Worm (Caenorhabditis elegans): ENCODE results near the gene ZK185.5.

DNA sequence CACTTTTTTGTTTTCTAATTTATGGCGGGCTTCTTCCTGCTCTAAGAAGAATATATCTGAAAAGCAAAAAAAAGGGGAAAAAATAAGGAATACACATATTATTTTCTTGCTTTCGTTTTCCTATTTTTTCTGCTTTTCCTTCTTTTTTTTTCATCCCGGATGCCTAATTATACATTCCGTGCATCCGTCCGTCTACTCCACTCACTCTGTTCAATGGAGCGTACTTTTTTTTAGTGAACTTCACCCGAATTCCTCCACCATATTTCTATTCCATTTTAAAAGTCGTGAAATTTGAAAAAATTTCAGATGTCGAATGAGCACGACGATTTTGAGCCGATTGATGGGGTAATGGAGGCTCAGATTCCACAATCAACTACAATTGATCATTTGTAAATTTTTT lies 9.5 kb downstream of the ZK185.5 start, which contains the start of gene ZK185.2:
- TF ChIP-seq W03F9.2 (tag; optimal IDR thresholded peaks at IDR 0.05) (no peak), him-1 (tag; optimal IDR thresholded peaks at IDR 0.05) (no peak)
